Worm (Caenorhabditis elegans): ENCODE results near the gene idpc-6.

DNA sequence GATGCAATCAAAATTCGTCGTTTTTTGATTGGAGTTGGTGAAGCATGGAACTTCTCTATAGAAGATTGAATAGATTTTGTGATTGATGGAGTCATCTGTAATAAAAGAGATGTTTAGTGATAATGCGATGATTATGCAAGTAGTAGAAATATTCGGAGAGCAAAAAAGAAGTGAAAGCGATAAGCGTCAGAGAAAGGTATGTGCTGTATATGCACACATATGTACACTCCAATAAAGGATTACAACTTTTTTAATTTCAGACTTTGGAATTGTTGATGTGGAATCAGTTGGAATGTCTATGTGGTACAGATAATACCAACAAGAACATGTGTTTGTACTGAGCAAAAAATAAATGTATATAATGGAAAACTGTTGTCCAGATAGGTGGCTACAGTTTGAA, 49.8 kb upstream of the idpc-6 start, which contains the start of gene F25B3.5:
- TF ChIP-seq skn-1 (tag; optimal IDR thresholded peaks at IDR 0.05) (no peak), nhr-237 (tag; optimal IDR thresholded peaks at IDR 0.05) (no peak), nhr-11 (tag; optimal IDR thresholded peaks at IDR 0.05) (no peak), unc-39 (tag; optimal IDR thresholded peaks at IDR 0.05) (no peak), ama-1 (optimal IDR thresholded peaks at IDR 0.05) (no peak), unc-55 (GFP tag; optimal IDR thresholded peaks at IDR 0.05) (no peak), zag-1 (tag; optimal IDR thresholded peaks at IDR 0.05) (no peak), elt-3 (tag; optimal IDR thresholded peaks at IDR 0.05) (no peak), ztf-11 (tag; optimal IDR thresholded peaks at IDR 0.05) (no peak), unc-62 (GFP tag; optimal IDR thresholded peaks at IDR 0.05) (no peak), lin-13 (GFP tag; optimal IDR thresholded peaks at IDR 0.05) (no peak), mab-5 (tag; optimal IDR thresholded peaks at IDR 0.05) (no peak), lin-11 (tag; optimal IDR thresholded peaks at IDR 0.05) (no peak)

All from whole organism, L2 larva.